Worm (Caenorhabditis elegans) whole organism, early embryonic: ENCODE data around the gene M04B2.7.

Experiments used
- aly-1 ChIP-seq: sonication (generic microtip); optimal IDR thresholded peaks from 2 replicates; lab custom pipeline; 2016; ENCODE audit warnings: missing genetic modification characterization, missing compliant biosample characterization
- ama-1 ChIP-seq: fragments of 150-350 bp; optimal IDR thresholded peaks from 2 replicates; lab custom pipeline; 2014
- ceh-13 ChIP-seq: fragments of 200-800 bp; sonication (Bioruptor generic); optimal IDR thresholded peaks from 2 replicates; lab custom pipeline; 2018; ENCODE audit warnings: mild to moderate bottlenecking, missing genetic modification characterization, missing compliant biosample characterization
- ceh-36 ChIP-seq: sonication (generic microtip); optimal IDR thresholded peaks from 2 replicates; lab custom pipeline; 2016; ENCODE audit warnings: missing genetic modification characterization, inconsistent platforms, missing compliant biosample characterization
- ets-7 ChIP-seq: sonication (generic microtip); optimal IDR thresholded peaks from 2 replicates; lab custom pipeline; 2016; ENCODE audit warnings: missing genotype, missing genetic modification characterization, missing compliant biosample characterization
- flt-1 ChIP-seq: fragments of 200-800 bp; sonication (Bioruptor generic); IDR thresholded peaks from 2 replicates; pipeline ENCODE4 v1.3.6; 2022; ENCODE audit warnings: missing genetic modification characterization, missing compliant biosample characterization
- hmbx-1 ChIP-seq: sonication (generic microtip); optimal IDR thresholded peaks from 2 replicates; lab custom pipeline; 2016; ENCODE audit warnings: mild to moderate bottlenecking, missing genetic modification characterization, missing compliant biosample characterization
- hmg-4 ChIP-seq: fragments of 200-800 bp; sonication (Bioruptor generic); optimal IDR thresholded peaks from 2 replicates; lab custom pipeline; 2018; ENCODE audit warnings: mild to moderate bottlenecking, missing genetic modification characterization, missing compliant biosample characterization
- pes-1 ChIP-seq: fragments of 200-800 bp; sonication (Bioruptor generic); IDR thresholded peaks from 2 replicates; pipeline ENCODE4 v1.3.6; 2022; ENCODE audit warnings: missing genetic modification reagents, missing genetic modification characterization, missing compliant biosample characterization
- scrt-1 ChIP-seq: fragments of 200-800 bp; sonication (Bioruptor generic); IDR thresholded peaks from 2 replicates; pipeline ENCODE4 v1.3.6; 2022; ENCODE audit warnings: missing genetic modification characterization, missing compliant biosample characterization
- tbx-11 ChIP-seq: fragments of 200-800 bp; sonication (Bioruptor generic); IDR thresholded peaks from 2 replicates; pipeline ENCODE4 v1.3.6; 2022; ENCODE audit warnings: missing genetic modification characterization, missing compliant biosample characterization
- tbx-37 ChIP-seq: fragments of 200-800 bp; sonication (Bioruptor generic); conservative IDR thresholded peaks from 2 replicates; pipeline ENCODE4 v1.3.6; 2022; ENCODE audit warnings: missing genetic modification reagents, missing genetic modification characterization, missing compliant biosample characterization
- tra-4 ChIP-seq: sonication (generic microtip); optimal IDR thresholded peaks from 2 replicates; lab custom pipeline; 2017; ENCODE audit warnings: missing genetic modification characterization, missing compliant biosample characterization

DNA sequence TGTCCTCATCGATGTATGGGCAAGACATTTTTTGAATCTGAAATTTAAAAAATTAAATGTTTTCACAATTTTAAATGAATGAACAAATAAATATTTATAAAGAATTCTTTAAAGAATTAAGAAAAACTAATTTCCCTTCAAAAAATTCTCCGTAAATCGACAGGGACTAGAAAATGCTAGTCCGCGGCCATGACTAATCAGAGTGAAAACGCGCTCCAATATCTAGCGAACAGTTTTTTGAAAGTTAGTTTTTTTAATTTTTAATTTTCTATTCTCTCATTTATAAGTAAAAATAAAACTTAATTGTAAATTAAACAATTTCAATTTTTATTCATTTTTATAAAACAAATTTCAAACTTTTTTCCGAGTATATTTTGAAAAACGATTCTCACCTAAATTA, 44.2 kb upstream of the M04B2.7 start:
- TF ChIP-seq tbx-37 (GFP tag; lab: Robert Waterston, UW), result peak; percentile 73; the same call in 1 of the 2 replicates
- no peak for TF ChIP-seq flt-1 (GFP tag; lab: Robert Waterston, UW)
- no peak for TF ChIP-seq ama-1 (lab: Kevin White, UChicago)
- no peak for TF ChIP-seq ets-7 (tag; lab: Kevin White, UChicago)
- no peak for TF ChIP-seq tra-4 (tag; lab: Kevin White, UChicago)
- TF ChIP-seq hmbx-1 (tag; lab: Kevin White, UChicago), result no peak
- TF ChIP-seq scrt-1 (GFP tag; lab: Robert Waterston, UW), result no peak
- TF ChIP-seq ceh-13 (GFP tag; lab: Kevin White, UChicago), result no peak
- no peak for TF ChIP-seq hmg-4 (GFP tag; lab: Kevin White, UChicago)
- 0 out of 2 replicates have a peak, but pooled peaks have one; percentile 28 for TF ChIP-seq pes-1 (GFP tag; lab: Robert Waterston, UW)
- TF ChIP-seq aly-1 (tag; lab: Kevin White, UChicago), result no peak
- no peak for TF ChIP-seq tbx-11 (GFP tag; lab: Robert Waterston, UW)
- TF ChIP-seq ceh-36 (tag; lab: Kevin White, UChicago), result no peak
